Fruit fly (Drosophila melanogaster) Kc167 (cell line): ENCODE results near the gene emc.

Experiments used
- Myc ChIP-seq: fragments of >200 bp; optimal IDR thresholded peaks from 2 replicates; lab custom pipeline; 2017; ENCODE audit warnings: missing external identifiers
- h ChIP-seq: fragments of >200 bp; optimal IDR thresholded peaks from 3 replicates; lab custom pipeline; 2018; ENCODE audit warnings: missing external identifiers
- insv ChIP-seq: fragments of >200 bp; optimal IDR thresholded peaks from 3 replicates; lab custom pipeline; 2018; ENCODE audit warnings: missing external identifiers
- psq ChIP-seq: fragments of >200 bp; optimal IDR thresholded peaks from 2 replicates; lab custom pipeline; 2017; ENCODE audit warnings: missing external identifiers

DNA sequence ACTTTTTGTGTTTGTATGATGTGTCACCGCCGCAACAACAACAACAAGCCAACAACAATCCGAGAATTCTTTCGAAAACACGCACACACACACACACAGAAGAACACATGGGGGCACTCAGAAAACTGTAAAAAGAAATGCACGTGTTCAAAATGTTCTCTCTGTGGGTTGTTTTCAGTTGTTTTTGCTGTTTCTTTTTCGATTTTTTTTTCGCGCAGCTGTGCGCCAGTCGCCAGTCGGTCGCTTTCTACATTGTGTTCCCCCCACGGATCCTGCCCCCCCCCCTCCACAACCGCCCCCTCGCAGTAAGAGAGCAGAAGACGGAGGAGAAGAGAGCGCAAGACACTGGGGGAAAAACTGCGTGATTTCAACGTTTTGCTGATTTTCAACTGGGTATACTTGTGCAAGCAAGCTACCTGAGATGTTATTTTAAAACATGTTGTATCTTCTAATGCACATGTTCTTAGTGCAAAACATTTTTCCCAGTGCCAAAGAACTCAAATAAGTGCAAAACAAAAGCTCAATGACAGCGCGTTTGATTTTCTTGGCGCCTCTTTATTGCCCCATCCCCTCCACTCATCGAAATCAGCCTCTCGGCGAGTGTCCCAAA, 2.4 kb downstream of the emc start:
- TF ChIP-seq psq (lab: Kevin White, UChicago) = no peak
- TF ChIP-seq h = no peak
- no peak for TF ChIP-seq insv
- no peak for TF ChIP-seq Myc (lab: Kevin White, UChicago)
